Fruit fly (Drosophila melanogaster) whole organism, pupa: ENCODE data around the gene CG12991.

ENCODE experiments used
- CG14655 ChIP-seq: fragments of 200-800 bp; sonication (Bioruptor generic); optimal IDR thresholded peaks from 3 replicates; lab custom pipeline; 2017; ENCODE audit warnings: mild to moderate bottlenecking, missing biosample characterization, missing genetic modification reagents, missing genetic modification characterization
- CG34367 ChIP-seq: fragments of 200-800 bp; sonication (Bioruptor generic); optimal IDR thresholded peaks from 2 replicates; lab custom pipeline; 2018; ENCODE audit warnings: missing biosample characterization, mild to moderate bottlenecking, missing genetic modification characterization
- D1 ChIP-seq: fragments of 200-800 bp; sonication (Bioruptor generic); optimal IDR thresholded peaks from 2 replicates; lab custom pipeline; 2018; ENCODE audit warnings: missing biosample characterization, mild to moderate bottlenecking, missing genetic modification characterization, moderate library complexity
- Snoo ChIP-seq: fragments of 200-800 bp; sonication (Bioruptor generic); optimal IDR thresholded peaks from 3 replicates; lab custom pipeline; 2017; ENCODE audit warnings: missing biosample characterization, mild to moderate bottlenecking, missing genetic modification characterization, inconsistent platforms

dm6 chrX:17588134-17588533 lies 8.5 kb downstream of the CG12991 start:
- TF ChIP-seq CG34367: peak; percentile 1
- no peak for TF ChIP-seq Snoo (tag; lab: Kevin White, UChicago)
- no peak for TF ChIP-seq D1 (tag; lab: Kevin White, UChicago)
- peak; percentile 28 for TF ChIP-seq CG14655 (GFP tag; lab: Kevin White, UChicago)
